Worm (Caenorhabditis elegans): ENCODE data around the gene amt-2.

amt-2 gene

DNA sequence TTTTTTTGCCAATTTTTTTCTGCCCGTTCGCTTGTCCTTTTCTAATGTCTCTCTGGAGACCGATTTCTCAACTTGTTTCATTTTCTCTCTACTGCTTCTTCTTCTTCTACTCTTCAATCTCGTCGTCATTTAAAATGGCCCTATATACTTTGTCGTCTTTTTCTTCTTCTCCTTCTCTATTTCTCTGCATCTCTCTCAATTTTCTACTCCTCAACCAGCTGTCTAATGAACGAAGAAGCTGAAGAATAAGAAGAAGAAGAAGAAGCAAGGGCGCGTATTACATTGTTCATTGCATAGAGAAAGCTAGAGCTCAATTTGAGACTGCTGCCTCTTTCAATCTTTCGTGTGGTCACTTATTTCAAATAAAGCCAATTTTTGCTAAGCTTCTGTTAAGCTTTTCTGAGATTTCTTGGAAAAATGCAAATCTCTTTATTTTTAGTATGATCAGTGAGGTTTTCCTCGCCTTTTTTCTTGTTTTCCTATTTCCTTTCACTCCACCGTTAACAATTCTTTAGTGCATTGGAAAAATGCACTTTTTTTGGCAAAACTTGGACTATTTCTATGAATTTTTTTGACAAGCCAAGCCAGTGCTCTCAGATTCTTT lies 26.3 kb upstream of the amt-2 start (continued):
- TF ChIP-seq alr-1 (tag; optimal IDR thresholded peaks at IDR 0.05) (no peak), nhr-21 (tag; optimal IDR thresholded peaks at IDR 0.05) (no peak), unc-62 (GFP tag; optimal IDR thresholded peaks at IDR 0.05) (no peak), mab-5 (tag; optimal IDR thresholded peaks at IDR 0.05) (peak; percentile 81), egl-27 (tag; optimal IDR thresholded peaks at IDR 0.05) (no peak), nhr-23 (tag; optimal IDR thresholded peaks at IDR 0.05) (no peak)

- peak; percentile 34 for TF ChIP-seq sem-4 (tag; optimal IDR thresholded peaks at IDR 0.05)
- TF ChIP-seq zag-1 (tag; optimal IDR thresholded peaks at IDR 0.05) = peak; percentile 63
- no peak for TF ChIP-seq lin-13 (GFP tag; optimal IDR thresholded peaks at IDR 0.05)
Observed at ce11 chrIV:13016820-13017219, 25.4 kb upstream of the amt-2 start.

DNA sequence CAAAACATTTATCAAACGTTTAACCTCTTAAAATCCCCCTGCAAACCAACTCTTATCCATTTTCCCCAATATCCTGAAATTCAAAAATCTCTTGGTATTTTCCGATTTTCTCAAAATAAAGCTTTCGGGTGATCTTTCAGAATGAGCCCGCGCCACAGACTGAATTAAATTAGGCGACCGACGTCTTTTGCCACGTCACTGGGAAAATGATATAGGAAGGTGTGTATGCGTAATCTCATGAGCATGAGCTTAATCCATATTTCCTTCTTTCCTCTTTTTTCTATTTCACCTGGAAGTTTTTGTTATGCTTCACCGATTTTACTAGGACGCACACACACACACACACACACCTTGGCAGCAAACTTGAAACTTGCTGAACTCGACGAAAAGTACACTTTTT lies 21.2 kb upstream of the amt-2 start:
- TF ChIP-seq F13H6.1 (tag; optimal IDR thresholded peaks at IDR 0.05) = no peak
- peak; percentile 24 for TF ChIP-seq sma-9 (GFP tag; optimal IDR thresholded peaks at IDR 0.05)
- TF ChIP-seq sma-9 (tag; optimal IDR thresholded peaks at IDR 0.05) = no peak
- peak; percentile 26 for TF ChIP-seq crh-2 (tag; optimal IDR thresholded peaks at IDR 0.05)

ce11 chrIV:13022892-13023291 lies 19.3 kb upstream of the amt-2 start:
- TF ChIP-seq nhr-12 (tag; optimal IDR thresholded peaks at IDR 0.05) (no peak), ama-1 (optimal IDR thresholded peaks at IDR 0.05) (no peak)

DNA sequence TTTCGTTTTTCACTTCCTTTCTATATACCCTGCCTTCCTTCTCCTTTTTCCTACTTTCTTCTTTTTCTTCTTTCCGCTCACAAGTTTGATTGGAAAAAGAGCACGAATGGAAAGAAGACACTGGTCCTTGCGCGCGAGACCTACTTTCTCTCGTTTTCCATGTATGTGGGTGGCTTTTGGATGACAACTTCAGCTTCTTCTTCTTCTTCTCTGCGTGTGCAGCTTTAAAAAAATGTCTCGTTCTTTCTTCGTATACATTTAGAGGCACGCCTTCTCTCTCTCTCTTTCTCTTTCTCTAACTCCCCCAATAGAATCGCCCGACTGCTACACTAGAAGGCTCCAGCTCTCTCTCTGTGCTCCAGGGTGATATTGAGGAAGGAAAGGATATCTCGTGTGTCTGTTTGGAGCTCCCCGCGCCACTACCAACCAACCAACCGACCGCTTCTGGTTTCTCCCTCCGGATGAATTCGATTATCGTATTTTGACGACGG lies 16.3 kb upstream of the amt-2 start:
- TF ChIP-seq mdl-1 (tag; optimal IDR thresholded peaks at IDR 0.05) (peak; percentile 7 to 46), mab-5 (tag; optimal IDR thresholded peaks at IDR 0.05) (no peak), lin-13 (GFP tag; optimal IDR thresholded peaks at IDR 0.05) (peak; percentile 12), lin-39 (tag; optimal IDR thresholded peaks at IDR 0.05) (no peak), alr-1 (tag; optimal IDR thresholded peaks at IDR 0.05) (no peak), ZK546.5 (tag; optimal IDR thresholded peaks at IDR 0.05) (no peak), elt-1 (tag; optimal IDR thresholded peaks at IDR 0.05) (no peak), Y55F3AM.14 (GFP tag; optimal IDR thresholded peaks at IDR 0.05) (peak; percentile 44), lsy-2 (tag; optimal IDR thresholded peaks at IDR 0.05) (peak; percentile 1 to 23), R02D3.7 (tag; optimal IDR thresholded peaks at IDR 0.05) (no peak), sem-4 (tag; optimal IDR thresholded peaks at IDR 0.05) (no peak), nhr-77 (tag; optimal IDR thresholded peaks at IDR 0.05) (no peak), dmd-4 (tag; optimal IDR thresholded peaks at IDR 0.05) (no peak), peb-1 (tag; optimal IDR thresholded peaks at IDR 0.05) (no peak), sma-9 (GFP tag; optimal IDR thresholded peaks at IDR 0.05) (no peak), sma-9 (tag; optimal IDR thresholded peaks at IDR 0.05) (no peak), zag-1 (tag; optimal IDR thresholded peaks at IDR 0.05) (peak; percentile 17), blmp-1 (tag; optimal IDR thresholded peaks at IDR 0.05; ENCODE audit: insufficient read depth) (no peak), skn-1 (tag; optimal IDR thresholded peaks at IDR 0.05) (no peak), snpc-4 (tag; optimal IDR thresholded peaks at IDR 0.05) (no peak), nhr-129 (tag; optimal IDR thresholded peaks at IDR 0.05) (peak; percentile 81), ceh-16 (tag; optimal IDR thresholded peaks at IDR 0.05) (no peak), unc-62 (GFP tag; optimal IDR thresholded peaks at IDR 0.05) (no peak), sma-3 (GFP tag; optimal IDR thresholded peaks at IDR 0.05) (no peak), nhr-11 (tag; optimal IDR thresholded peaks at IDR 0.05) (no peak), egl-27 (tag; optimal IDR thresholded peaks at IDR 0.05) (peak; percentile 4), nhr-21 (tag; optimal IDR thresholded peaks at IDR 0.05) (no peak), fos-1 (tag; optimal IDR thresholded peaks at IDR 0.05) (no peak), ama-1 (optimal IDR thresholded peaks at IDR 0.05) (no peak), aly-2 (tag; optimal IDR thresholded peaks at IDR 0.05) (no peak), F13H6.1 (tag; optimal IDR thresholded peaks at IDR 0.05) (peak; percentile 49), gmeb-1 (tag; optimal IDR thresholded peaks at IDR 0.05) (no peak), unc-55 (GFP tag; optimal IDR thresholded peaks at IDR 0.05) (peak; percentile 75), crh-2 (tag; optimal IDR thresholded peaks at IDR 0.05) (peak; percentile 58), nhr-237 (tag; optimal IDR thresholded peaks at IDR 0.05) (no peak), nhr-25 (tag; optimal IDR thresholded peaks at IDR 0.05) (no peak), nhr-12 (tag; optimal IDR thresholded peaks at IDR 0.05) (no peak), unc-39 (tag; optimal IDR thresholded peaks at IDR 0.05) (no peak), C34F6.9 (tag; optimal IDR thresholded peaks at IDR 0.05) (peak; percentile 58), ztf-4 (tag; optimal IDR thresholded peaks at IDR 0.05) (no peak), nhr-6 (tag; optimal IDR thresholded peaks at IDR 0.05) (no peak), nhr-23 (tag; optimal IDR thresholded peaks at IDR 0.05) (no peak), lin-11 (tag; optimal IDR thresholded peaks at IDR 0.05) (peak; percentile 2), mbf-1 (tag; optimal IDR thresholded peaks at IDR 0.05) (no peak)
